Worm (Caenorhabditis elegans) whole organism, early embryonic: ENCODE results near the gene pcrg-1.

ENCODE experiments used
- B0310.2 ChIP-seq: sonication (generic microtip); optimal IDR thresholded peaks from 2 replicates; lab custom pipeline; 2016; ENCODE audit warnings: mild to moderate bottlenecking, missing genetic modification characterization, missing compliant biosample characterization
- F13C5.2 ChIP-seq: sonication (generic microtip); optimal IDR thresholded peaks from 2 replicates; lab custom pipeline; 2017; ENCODE audit warnings: mild to moderate bottlenecking, missing genetic modification characterization, inconsistent platforms, missing compliant biosample characterization
- aly-1 ChIP-seq: sonication (generic microtip); optimal IDR thresholded peaks from 2 replicates; lab custom pipeline; 2016; ENCODE audit warnings: missing genetic modification characterization, missing compliant biosample characterization
- ama-1 ChIP-seq: fragments of 150-350 bp; optimal IDR thresholded peaks from 2 replicates; lab custom pipeline; 2014
- ceh-13 ChIP-seq: fragments of 200-800 bp; sonication (Bioruptor generic); optimal IDR thresholded peaks from 2 replicates; lab custom pipeline; 2018; ENCODE audit warnings: mild to moderate bottlenecking, missing genetic modification characterization, missing compliant biosample characterization
- ceh-36 ChIP-seq: sonication (generic microtip); optimal IDR thresholded peaks from 2 replicates; lab custom pipeline; 2016; ENCODE audit warnings: missing genetic modification characterization, inconsistent platforms, missing compliant biosample characterization
- ets-7 ChIP-seq: sonication (generic microtip); optimal IDR thresholded peaks from 2 replicates; lab custom pipeline; 2016; ENCODE audit warnings: missing genotype, missing genetic modification characterization, missing compliant biosample characterization
- flt-1 ChIP-seq: fragments of 200-800 bp; sonication (Bioruptor generic); IDR thresholded peaks from 2 replicates; pipeline ENCODE4 v1.3.6; 2022; ENCODE audit warnings: missing genetic modification characterization, missing compliant biosample characterization
- hmbx-1 ChIP-seq: sonication (generic microtip); optimal IDR thresholded peaks from 2 replicates; lab custom pipeline; 2016; ENCODE audit warnings: mild to moderate bottlenecking, missing genetic modification characterization, missing compliant biosample characterization
- hmg-4 ChIP-seq: fragments of 200-800 bp; sonication (Bioruptor generic); optimal IDR thresholded peaks from 2 replicates; lab custom pipeline; 2018; ENCODE audit warnings: mild to moderate bottlenecking, missing genetic modification characterization, missing compliant biosample characterization
- hnd-1 ChIP-seq: sonication (generic microtip); optimal IDR thresholded peaks from 2 replicates; lab custom pipeline; 2016; ENCODE audit warnings: missing genetic modification characterization, missing compliant biosample characterization
- pes-1 ChIP-seq: fragments of 200-800 bp; sonication (Bioruptor generic); IDR thresholded peaks from 2 replicates; pipeline ENCODE4 v1.3.6; 2022; ENCODE audit warnings: missing genetic modification reagents, missing genetic modification characterization, missing compliant biosample characterization
- scrt-1 ChIP-seq: fragments of 200-800 bp; sonication (Bioruptor generic); IDR thresholded peaks from 2 replicates; pipeline ENCODE4 v1.3.6; 2022; ENCODE audit warnings: missing genetic modification characterization, missing compliant biosample characterization
- sea-1 ChIP-seq: fragments of 200-800 bp; sonication (Bioruptor generic); conservative IDR thresholded peaks from 2 replicates; pipeline ENCODE4 v1.3.6; 2022; ENCODE audit warnings: missing genetic modification characterization, missing compliant biosample characterization
- tbx-11 ChIP-seq: fragments of 200-800 bp; sonication (Bioruptor generic); IDR thresholded peaks from 2 replicates; pipeline ENCODE4 v1.3.6; 2022; ENCODE audit warnings: missing genetic modification characterization, missing compliant biosample characterization
- tbx-37 ChIP-seq: fragments of 200-800 bp; sonication (Bioruptor generic); conservative IDR thresholded peaks from 2 replicates; pipeline ENCODE4 v1.3.6; 2022; ENCODE audit warnings: missing genetic modification reagents, missing genetic modification characterization, missing compliant biosample characterization
- tra-4 ChIP-seq: sonication (generic microtip); optimal IDR thresholded peaks from 2 replicates; lab custom pipeline; 2017; ENCODE audit warnings: missing genetic modification characterization, missing compliant biosample characterization

pcrg-1 gene

DNA sequence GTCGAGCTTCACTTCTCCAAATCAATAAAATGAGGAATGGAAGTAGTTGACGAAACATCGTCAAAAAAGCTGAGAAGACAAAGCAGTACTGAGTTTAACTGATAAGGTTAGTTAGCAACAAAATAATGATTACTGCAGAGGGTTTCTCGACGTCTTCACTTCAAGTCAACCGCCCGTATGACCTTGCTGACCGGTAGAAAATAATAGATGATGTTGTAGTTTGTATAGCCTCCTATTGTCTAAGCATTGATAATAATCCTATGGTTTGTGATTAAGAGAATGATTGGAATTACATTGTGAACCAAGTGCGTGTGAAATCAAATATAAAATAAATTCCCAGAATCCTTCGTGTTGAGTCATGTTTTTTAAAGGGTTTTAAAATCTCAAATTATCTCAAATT is 1.0 kb upstream of the pcrg-1 start, which contains the start of gene E04F6.6:
E04F6.6 (minus strand) TSS at position 258 of the 400 bp plus-strand sequence.
- TF ChIP-seq hmg-4 (no peak), tra-4 (tag; lab: Kevin White, UChicago) (no peak), hmbx-1 (tag; lab: Kevin White, UChicago) (no peak), ama-1 (lab: Kevin White, UChicago) (no peak)

DNA sequence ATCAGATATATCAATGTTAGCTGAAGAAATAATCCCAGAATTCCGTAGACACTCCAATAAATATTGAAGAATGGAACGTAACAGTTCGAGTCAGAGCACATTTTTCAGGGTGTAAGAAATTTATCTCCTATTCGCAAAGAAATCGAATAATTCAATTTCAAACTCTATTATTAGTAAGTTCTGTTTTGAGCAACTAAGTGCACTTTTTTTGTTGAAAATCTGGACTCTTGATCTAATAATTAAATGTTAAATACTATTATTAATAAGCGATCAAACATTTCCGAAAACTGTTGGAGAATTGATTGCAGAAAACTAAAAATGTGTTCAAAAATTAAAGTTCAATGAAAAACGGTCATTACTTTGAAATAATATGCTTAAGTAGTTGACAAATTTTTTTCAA is 2.8 kb downstream of the pcrg-1 start, which contains the start of gene srd-56:
srd-56 (minus strand) TSS at position 101 of the 400 bp plus-strand sequence.
- TF ChIP-seq pes-1 (GFP tag; lab: Robert Waterston, UW): no peak
- no peak for TF ChIP-seq hmg-4
- TF ChIP-seq hmbx-1 (tag; lab: Kevin White, UChicago): no peak
- TF ChIP-seq ceh-36 (tag; lab: Kevin White, UChicago): no peak
- TF ChIP-seq flt-1 (GFP tag; lab: Robert Waterston, UW): no peak
- TF ChIP-seq ama-1 (lab: Kevin White, UChicago): no peak
- TF ChIP-seq hnd-1 (tag; lab: Kevin White, UChicago): no peak
- TF ChIP-seq ets-7 (tag; lab: Kevin White, UChicago): no peak
- no peak for TF ChIP-seq tra-4 (tag; lab: Kevin White, UChicago)
- TF ChIP-seq ceh-13 (GFP tag; lab: Kevin White, UChicago): no peak
- no peak for TF ChIP-seq tbx-37
- TF ChIP-seq B0310.2 (tag; lab: Kevin White, UChicago): no peak
- TF ChIP-seq tbx-11 (GFP tag; lab: Robert Waterston, UW): no peak

DNA sequence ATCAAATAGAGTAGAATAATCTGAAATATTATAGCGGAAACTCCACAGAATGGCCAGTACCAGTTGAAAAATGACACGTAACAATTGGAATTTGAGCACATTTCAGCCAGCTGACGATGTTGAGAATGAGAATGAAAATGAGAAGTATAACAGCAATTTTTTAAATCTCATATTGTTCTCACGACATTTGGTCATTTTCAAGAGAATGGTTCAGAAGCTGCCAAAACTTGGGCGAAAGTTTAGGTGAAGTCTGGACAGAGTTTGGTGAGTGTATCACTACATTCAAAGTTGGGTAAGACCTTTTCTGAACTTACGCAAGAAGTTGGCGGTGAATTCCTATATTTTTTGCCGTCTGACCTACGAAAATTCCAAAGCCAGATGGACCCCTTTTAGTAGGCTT is 4.6 kb downstream of the pcrg-1 start, which contains the start of gene srd-58:
srd-58 (minus strand) TSS at position 101 of the 400 bp plus-strand sequence.
- no peak for TF ChIP-seq hmbx-1 (tag; lab: Kevin White, UChicago)
- no peak for TF ChIP-seq hmg-4

DNA sequence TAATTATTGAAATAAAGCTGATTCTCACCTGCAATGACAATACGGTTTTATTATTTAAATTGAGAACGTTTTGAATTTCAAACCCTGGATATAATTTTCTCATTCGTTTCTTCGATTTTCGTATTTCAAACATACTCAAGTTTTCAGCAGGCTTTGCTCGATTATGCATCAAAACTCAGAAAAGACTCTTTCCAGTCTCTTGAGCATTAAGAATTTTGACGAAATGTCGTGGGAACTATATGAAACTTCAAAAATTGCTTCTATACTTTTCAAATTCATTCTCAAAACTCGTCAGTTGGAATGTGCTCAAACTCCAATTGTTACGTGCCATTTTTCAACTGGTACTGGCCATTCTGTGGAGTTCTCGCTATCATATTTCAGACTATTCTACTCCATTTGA is 5.0 kb downstream of the pcrg-1 start, which contains the start of gene srd-59:
srd-59 (plus strand) TSS at position 301 of the 400 bp plus-strand sequence.
- TF ChIP-seq sea-1 (GFP tag; lab: Robert Waterston, UW) (no peak), pes-1 (GFP tag; lab: Robert Waterston, UW) (no peak), hmbx-1 (tag; lab: Kevin White, UChicago) (no peak)

DNA sequence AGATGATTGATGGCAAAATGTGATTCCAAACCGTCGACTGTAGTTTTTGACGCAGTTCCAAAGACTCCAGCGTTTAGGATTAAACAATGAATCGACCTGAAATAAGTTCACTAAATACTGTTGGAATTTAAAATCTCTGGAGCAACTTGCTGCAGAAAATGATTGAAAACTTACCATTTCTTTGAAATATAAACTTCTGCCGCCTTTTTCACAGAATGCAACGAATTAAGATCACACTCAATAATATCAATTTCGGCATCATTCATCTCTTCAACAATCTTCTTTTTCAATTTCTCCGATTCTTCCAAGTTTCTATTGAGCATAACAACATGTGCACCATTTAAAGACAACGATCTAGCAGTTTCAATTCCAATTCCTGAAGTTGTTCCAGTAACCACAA is 7.3 kb downstream of the pcrg-1 start:
- TF ChIP-seq tbx-37 (no peak), ceh-36 (tag; lab: Kevin White, UChicago) (no peak), F13C5.2 (tag; lab: Kevin White, UChicago) (no peak), B0310.2 (tag; lab: Kevin White, UChicago) (no peak), tra-4 (tag; lab: Kevin White, UChicago) (no peak), sea-1 (GFP tag; lab: Robert Waterston, UW) (no peak), aly-1 (tag; lab: Kevin White, UChicago) (no peak), hnd-1 (tag; lab: Kevin White, UChicago) (no peak), flt-1 (GFP tag; lab: Robert Waterston, UW) (no peak), ets-7 (tag; lab: Kevin White, UChicago) (no peak), hmg-4 (no peak), ceh-13 (GFP tag; lab: Kevin White, UChicago) (no peak), pes-1 (GFP tag; lab: Robert Waterston, UW) (no peak), scrt-1 (GFP tag; lab: Robert Waterston, UW) (no peak), tbx-11 (GFP tag; lab: Robert Waterston, UW) (no peak), ama-1 (lab: Kevin White, UChicago) (no peak), hmbx-1 (tag; lab: Kevin White, UChicago) (no peak)

DNA sequence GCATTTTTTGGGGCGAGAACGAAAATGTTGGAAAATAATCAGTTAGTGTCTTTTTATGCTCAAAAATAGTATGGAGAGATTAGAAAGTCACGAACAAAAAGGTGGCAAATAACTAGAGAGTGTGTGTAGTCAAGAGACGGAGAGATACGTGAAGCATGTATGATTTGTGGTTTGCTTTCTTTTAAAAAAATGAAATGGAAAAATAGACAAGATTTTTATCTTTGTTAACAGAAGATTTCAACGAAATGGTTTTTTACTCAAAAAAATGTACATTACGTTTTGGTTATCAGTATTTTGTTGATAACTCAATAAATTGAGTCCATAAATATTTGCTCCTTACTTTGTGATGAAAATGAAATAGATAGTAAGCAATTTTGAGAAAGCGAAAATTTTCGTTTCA is 7.8 kb downstream of the pcrg-1 start, which contains the start of gene dhs-7:
dhs-7 (minus strand) TSS at position 277 of the 400 bp plus-strand sequence.
- no peak for TF ChIP-seq tbx-37
- TF ChIP-seq hmg-4: no peak
- TF ChIP-seq F13C5.2 (tag; lab: Kevin White, UChicago): no peak
- no peak for TF ChIP-seq hmbx-1 (tag; lab: Kevin White, UChicago)
- TF ChIP-seq tra-4 (tag; lab: Kevin White, UChicago): no peak
- no peak for TF ChIP-seq pes-1 (GFP tag; lab: Robert Waterston, UW)
- no peak for TF ChIP-seq hnd-1 (tag; lab: Kevin White, UChicago)
- TF ChIP-seq scrt-1 (GFP tag; lab: Robert Waterston, UW): no peak
- TF ChIP-seq ceh-36 (tag; lab: Kevin White, UChicago): no peak
- TF ChIP-seq ceh-13 (GFP tag; lab: Kevin White, UChicago): no peak
- TF ChIP-seq B0310.2 (tag; lab: Kevin White, UChicago): no peak
- TF ChIP-seq aly-1 (tag; lab: Kevin White, UChicago): no peak
- TF ChIP-seq tbx-11 (GFP tag; lab: Robert Waterston, UW): no peak
- TF ChIP-seq ama-1 (lab: Kevin White, UChicago): no peak
- no peak for TF ChIP-seq ets-7 (tag; lab: Kevin White, UChicago)
- no peak for TF ChIP-seq flt-1 (GFP tag; lab: Robert Waterston, UW)
- no peak for TF ChIP-seq sea-1 (GFP tag; lab: Robert Waterston, UW)

DNA sequence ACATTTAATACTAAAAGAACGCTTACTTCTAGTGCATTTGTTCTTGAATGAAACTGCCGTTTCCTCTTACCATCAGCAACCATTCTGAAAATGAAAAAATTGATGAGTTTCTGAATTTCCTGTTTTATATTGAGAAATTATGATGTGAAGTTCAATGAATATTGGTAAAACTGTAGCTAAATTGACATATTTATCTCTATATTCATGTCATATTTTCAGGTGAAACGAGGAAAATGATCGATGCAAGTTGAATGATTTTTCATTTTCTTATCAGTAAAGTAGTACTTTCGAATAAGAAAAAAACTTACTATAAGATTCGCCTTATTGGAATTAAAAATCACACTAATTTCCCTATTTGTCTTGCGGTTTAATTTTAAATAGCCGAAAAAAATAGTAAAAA is 9.8 kb downstream of the pcrg-1 start, which contains the start of gene E04F6.15:
E04F6.15 (minus strand) TSS at position 101 of the 400 bp plus-strand sequence.
- TF ChIP-seq F13C5.2 (tag; lab: Kevin White, UChicago) (no peak), ceh-13 (GFP tag; lab: Kevin White, UChicago) (no peak)

DNA sequence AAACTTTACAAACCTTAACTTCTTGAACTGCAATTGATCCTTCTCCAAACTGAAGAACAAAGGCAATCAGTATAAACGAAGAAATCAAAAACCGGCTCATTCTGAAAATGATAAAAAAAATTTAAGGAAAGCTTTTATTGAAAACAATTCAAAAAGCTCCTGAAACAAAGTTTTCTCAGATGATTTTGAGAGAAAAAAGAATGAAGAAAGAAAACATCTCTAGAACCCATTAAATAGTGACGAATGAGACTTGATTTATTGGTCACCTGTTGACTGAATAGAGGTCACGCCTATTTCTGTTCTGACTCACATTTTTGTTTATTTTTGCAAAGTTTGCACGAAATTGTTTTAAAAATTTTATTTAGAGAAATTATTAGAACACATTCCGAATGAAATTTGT is 10.9 kb downstream of the pcrg-1 start, which contains the start of gene E04F6.8:
E04F6.8 (minus strand) TSS at position 101 of the 400 bp plus-strand sequence.
- TF ChIP-seq scrt-1 (GFP tag; lab: Robert Waterston, UW): no peak
- TF ChIP-seq hnd-1 (tag; lab: Kevin White, UChicago): no peak
- TF ChIP-seq tbx-37: no peak
- TF ChIP-seq tbx-11 (GFP tag; lab: Robert Waterston, UW): no peak
- TF ChIP-seq flt-1 (GFP tag; lab: Robert Waterston, UW): no peak
